Worm (Caenorhabditis elegans) whole organism, L2 larva: ENCODE measurements around the gene lgc-49.
A peak's percentile ranks its signal among the peaks of the same experiment; 100 is the strongest.

ENCODE experiments used
- C34F6.9 ChIP-seq: fragments of 150-350 bp; optimal IDR thresholded peaks from 2 replicates; lab custom pipeline; 2014; ENCODE audit warnings: missing biosample characterization, missing genetic modification characterization
- R02D3.7 ChIP-seq: fragments of 150-350 bp; optimal IDR thresholded peaks from 2 replicates; lab custom pipeline; 2014; ENCODE audit warnings: missing biosample characterization, missing genetic modification characterization
- Y55F3AM.14 ChIP-seq: fragments of 200-800 bp; sonication (Bioruptor generic); optimal IDR thresholded peaks from 2 replicates; lab custom pipeline; 2018; ENCODE audit warnings: mild to moderate bottlenecking, missing genetic modification characterization, missing compliant biosample characterization
- aly-2 ChIP-seq: fragments of 150-350 bp; optimal IDR thresholded peaks from 2 replicates; lab custom pipeline; 2014; ENCODE audit warnings: missing biosample characterization, missing genetic modification characterization
- ama-1 ChIP-seq: fragments of 150-350 bp; optimal IDR thresholded peaks from 2 replicates; lab custom pipeline; 2018; ENCODE audit warnings: inconsistent platforms
- blmp-1 ChIP-seq: sonication (generic microtip); optimal IDR thresholded peaks from 2 replicates; lab custom pipeline; 2017; ENCODE audit warnings: missing genetic modification characterization, mild to moderate bottlenecking, missing compliant biosample characterization, antibody characterized with exemption, moderate library complexity; ENCODE audit not compliant: insufficient read depth
- ceh-16 ChIP-seq: fragments of 150-350 bp; optimal IDR thresholded peaks from 2 replicates; lab custom pipeline; 2014; ENCODE audit warnings: missing biosample characterization, missing genetic modification characterization
- ceh-82 ChIP-seq: fragments of 150-350 bp; optimal IDR thresholded peaks from 2 replicates; lab custom pipeline; 2014; ENCODE audit warnings: missing biosample characterization, missing genetic modification characterization
- crh-2 ChIP-seq: sonication (generic microtip); optimal IDR thresholded peaks from 2 replicates; lab custom pipeline; 2017; ENCODE audit warnings: missing biosample characterization, missing genetic modification characterization
- egl-27 ChIP-seq: sonication (generic microtip); optimal IDR thresholded peaks from 3 replicates; lab custom pipeline; 2017; ENCODE audit warnings: missing biosample characterization, missing genetic modification reagents, missing genetic modification characterization
- elt-1 ChIP-seq: fragments of 150-350 bp; optimal IDR thresholded peaks from 2 replicates; lab custom pipeline; 2014; ENCODE audit warnings: missing biosample characterization, missing genetic modification characterization
- elt-3 ChIP-seq: sonication (generic microtip); optimal IDR thresholded peaks from 2 replicates; lab custom pipeline; 2017; ENCODE audit warnings: missing biosample characterization, missing genetic modification characterization
- fos-1 ChIP-seq: fragments of 150-350 bp; optimal IDR thresholded peaks from 2 replicates; lab custom pipeline; 2014; ENCODE audit warnings: missing biosample characterization, missing genetic modification characterization
- gmeb-1 ChIP-seq: fragments of 150-350 bp; optimal IDR thresholded peaks from 2 replicates; lab custom pipeline; 2014; ENCODE audit warnings: missing biosample characterization, missing genetic modification characterization
- lin-11 ChIP-seq: fragments of 150-350 bp; sonication (generic microtip); optimal IDR thresholded peaks from 2 replicates; lab custom pipeline; 2014; ENCODE audit warnings: missing biosample characterization, missing genetic modification characterization, inconsistent platforms, mixed read lengths
- lin-39 ChIP-seq: fragments of 150-350 bp; optimal IDR thresholded peaks from 2 replicates; lab custom pipeline; 2014; ENCODE audit warnings: missing biosample characterization, missing genetic modification reagents, missing genetic modification characterization
- lsy-2 ChIP-seq, 2 experiments: fragments of 150-350 bp in 1 of 2; sonication (generic microtip) in 1 of 2; optimal IDR thresholded peaks; 2 replicates each; lab custom pipeline; 2014 to 2017; ENCODE audit warnings: missing biosample characterization in 2 of 2, missing genetic modification characterization in 2 of 2
- mab-5 ChIP-seq: fragments of 150-350 bp; optimal IDR thresholded peaks from 2 replicates; lab custom pipeline; 2014; ENCODE audit warnings: missing biosample characterization, missing genetic modification characterization
- mbf-1 ChIP-seq: sonication (generic microtip); optimal IDR thresholded peaks from 2 replicates; lab custom pipeline; 2017; ENCODE audit warnings: missing biosample characterization, missing genetic modification characterization
- mdl-1 ChIP-seq, 2 experiments: fragments of 150-350 bp in 1 of 2; sonication (generic microtip) in 1 of 2; optimal IDR thresholded peaks; 2 replicates each; lab custom pipeline; 2017; ENCODE audit warnings: missing biosample characterization in 2 of 2, missing genetic modification characterization in 2 of 2
- nhr-10 ChIP-seq: sonication (generic microtip); optimal IDR thresholded peaks from 2 replicates; lab custom pipeline; 2017; ENCODE audit warnings: missing biosample characterization, missing genetic modification characterization
- nhr-129 ChIP-seq: fragments of 150-350 bp; optimal IDR thresholded peaks from 2 replicates; lab custom pipeline; 2014; ENCODE audit warnings: missing biosample characterization, missing genetic modification characterization
- nhr-23 ChIP-seq: fragments of 150-350 bp; optimal IDR thresholded peaks from 2 replicates; lab custom pipeline; 2014; ENCODE audit warnings: missing biosample characterization, missing genetic modification reagents, missing genetic modification characterization
- nhr-237 ChIP-seq: fragments of 150-350 bp; optimal IDR thresholded peaks from 2 replicates; lab custom pipeline; 2014; ENCODE audit warnings: missing biosample characterization, missing genetic modification characterization
- nhr-25 ChIP-seq: fragments of 150-350 bp; sonication (generic microtip); optimal IDR thresholded peaks from 3 replicates; lab custom pipeline; 2014; ENCODE audit warnings: missing biosample characterization, missing genetic modification characterization
- nhr-6 ChIP-seq: fragments of 150-350 bp; optimal IDR thresholded peaks from 2 replicates; lab custom pipeline; 2014; ENCODE audit warnings: missing biosample characterization, missing genetic modification characterization
- nhr-77 ChIP-seq: fragments of 150-350 bp; optimal IDR thresholded peaks from 2 replicates; lab custom pipeline; 2014; ENCODE audit warnings: missing biosample characterization, missing genetic modification characterization
- peb-1 ChIP-seq: fragments of 150-350 bp; optimal IDR thresholded peaks from 2 replicates; lab custom pipeline; 2014; ENCODE audit warnings: missing biosample characterization, missing genetic modification characterization
- skn-1 ChIP-seq: sonication (generic microtip); optimal IDR thresholded peaks from 2 replicates; lab custom pipeline; 2017; ENCODE audit warnings: missing biosample characterization, missing genetic modification characterization
- sma-3 ChIP-seq: sonication (generic microtip); optimal IDR thresholded peaks from 2 replicates; lab custom pipeline; 2016; ENCODE audit warnings: missing genetic modification reagents, missing genetic modification characterization, missing compliant biosample characterization
- sma-9 ChIP-seq, 2 experiments: fragments of 150-350 bp in 1 of 2; sonication (generic microtip) in 1 of 2; optimal IDR thresholded peaks; 2 replicates each; lab custom pipeline; 2014 to 2016; ENCODE audit warnings: missing genetic modification characterization in 2 of 2, mild to moderate bottlenecking in 1 of 2, missing biosample characterization in 1 of 2, missing compliant biosample characterization in 1 of 2, missing genetic modification reagents in 1 of 2, moderate library complexity in 1 of 2
- snpc-4 ChIP-seq: fragments of 150-350 bp; optimal IDR thresholded peaks from 2 replicates; lab custom pipeline; 2014; ENCODE audit warnings: missing biosample characterization, missing genetic modification characterization
- unc-62 ChIP-seq: fragments of 150-350 bp; optimal IDR thresholded peaks from 2 replicates; lab custom pipeline; 2014; ENCODE audit warnings: missing biosample characterization, missing genetic modification reagents, missing genetic modification characterization
- zag-1 ChIP-seq: fragments of 150-350 bp; optimal IDR thresholded peaks from 2 replicates; lab custom pipeline; 2014; ENCODE audit warnings: missing biosample characterization, missing genetic modification characterization
- ztf-1 ChIP-seq: fragments of 200-800 bp; sonication (Bioruptor generic); conservative IDR thresholded peaks from 2 replicates; pipeline ENCODE4 v1.3.6; 2022; ENCODE audit warnings: missing genetic modification characterization, missing compliant biosample characterization
- ztf-11 ChIP-seq: sonication (generic microtip); optimal IDR thresholded peaks from 2 replicates; lab custom pipeline; 2017; ENCODE audit warnings: missing biosample characterization, missing genetic modification characterization

The lgc-49 gene

DNA sequence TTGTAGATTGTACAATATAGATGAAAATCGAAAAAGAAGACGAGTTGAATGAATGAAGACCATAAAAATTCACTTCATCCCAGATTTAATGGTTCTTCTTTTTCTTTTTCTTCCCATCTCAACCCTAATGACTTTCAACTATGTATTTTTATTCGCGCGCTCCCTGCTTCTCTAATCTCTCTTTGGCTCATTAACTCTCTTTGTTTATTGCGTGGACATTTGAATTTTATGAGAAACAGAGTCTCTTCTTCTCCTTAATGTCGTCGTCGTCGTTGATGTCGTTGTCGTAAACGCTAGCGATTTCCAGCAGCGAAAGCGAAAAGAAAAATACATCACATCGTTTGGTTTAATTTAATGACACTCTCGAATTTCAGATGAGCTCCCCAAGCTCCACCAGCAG, 23.5 kb downstream of the lgc-49 start:
- TF ChIP-seq lin-39 (tag; lab: Kevin White, UChicago) (no peak), nhr-23 (no peak), nhr-237 (tag; lab: Kevin White, UChicago) (no peak), unc-62 (no peak), egl-27 (tag; lab: Kevin White, UChicago) (no peak), elt-3 (tag; lab: Kevin White, UChicago) (no peak)

ce11 chrV:11216137-11216536, 25.1 kb downstream of the lgc-49 start:
- no peak for TF ChIP-seq ama-1 (lab: Kevin White, UChicago)
- TF ChIP-seq aly-2 (tag; lab: Kevin White, UChicago) = no peak
- no peak for TF ChIP-seq fos-1 (tag; lab: Kevin White, UChicago)
- TF ChIP-seq peb-1 (tag; lab: Kevin White, UChicago) = no peak
- no peak for TF ChIP-seq R02D3.7 (tag; lab: Kevin White, UChicago)
- no peak for TF ChIP-seq Y55F3AM.14 (GFP tag; lab: Kevin White, UChicago)
- no peak for TF ChIP-seq blmp-1
- TF ChIP-seq ceh-82 (tag; lab: Kevin White, UChicago) = no peak
- no peak for TF ChIP-seq crh-2 (tag; lab: Kevin White, UChicago)
- no peak for TF ChIP-seq mbf-1
- TF ChIP-seq zag-1 (tag; lab: Kevin White, UChicago) = no peak
- no peak for TF ChIP-seq nhr-6
- TF ChIP-seq ztf-11 (tag; lab: Kevin White, UChicago) = no peak
- TF ChIP-seq nhr-237 (tag; lab: Kevin White, UChicago) = no peak
- no peak for TF ChIP-seq lin-11 (tag; lab: Kevin White, UChicago)
- TF ChIP-seq lsy-2 (tag; optimal IDR thresholded peaks at IDR 0.05; lab: Kevin White, UChicago) = no peak
- TF ChIP-seq, all 48 proteins: peak for 0

ce11 chrV:11217394-11217793, 26.3 kb downstream of the lgc-49 start, which contains the start of gene cyp-29A2:
Gene cyp-29A2 (plus strand): TSS chrV:11217583.
- TF ChIP-seq nhr-129 (tag; lab: Kevin White, UChicago) (peak; percentile 34), elt-3 (tag; lab: Kevin White, UChicago) (no peak), crh-2 (tag; lab: Kevin White, UChicago) (peak; percentile 28), sma-9 (GFP tag; optimal IDR thresholded peaks at IDR 0.05; lab: Kevin White, UChicago) (peak; percentile 24), sma-9 (tag; optimal IDR thresholded peaks at IDR 0.05; lab: Kevin White, UChicago) (no peak), C34F6.9 (no peak), mab-5 (tag; lab: Kevin White, UChicago) (no peak), lsy-2 (tag; optimal IDR thresholded peaks at IDR 0.05; lab: Kevin White, UChicago) (no peak), skn-1 (tag; lab: Kevin White, UChicago) (no peak), unc-62 (no peak), nhr-23 (no peak), nhr-77 (tag; lab: Kevin White, UChicago) (no peak), mdl-1 (tag; optimal IDR thresholded peaks at IDR 0.05; lab: Kevin White, UChicago) (no peak), snpc-4 (tag; lab: Kevin White, UChicago) (no peak), fos-1 (tag; lab: Kevin White, UChicago) (no peak), zag-1 (tag; lab: Kevin White, UChicago) (no peak), lin-11 (tag; lab: Kevin White, UChicago) (no peak), nhr-25 (no peak), lin-39 (tag; lab: Kevin White, UChicago) (no peak), nhr-10 (no peak), gmeb-1 (tag; lab: Kevin White, UChicago) (peak; percentile 23)

ce11 chrV:11220415-11220814, 29.3 kb downstream of the lgc-49 start:
- TF ChIP-seq mab-5 (tag; lab: Kevin White, UChicago) = no peak
- TF ChIP-seq gmeb-1 (tag; lab: Kevin White, UChicago) = no peak
- no peak for TF ChIP-seq ztf-1 (GFP tag; lab: Robert Waterston, UW)
- TF ChIP-seq blmp-1 = no peak
- TF ChIP-seq ztf-11 (tag; lab: Kevin White, UChicago) = no peak

- no peak for TF ChIP-seq sma-3 (GFP tag; lab: Kevin White, UChicago)
- TF ChIP-seq elt-1 = peak; percentile 87
- no peak for TF ChIP-seq ceh-16
Observed at ce11 chrV:11220936-11221335, 29.9 kb downstream of the lgc-49 start, which contains the start of gene T19B10.2. Gene T19B10.2 (plus strand): TSS chrV:11221302.
